Worm (Caenorhabditis elegans) whole organism, midembryonic: ENCODE results near the gene F53C3.8.

Experiments
- T22C8.4 ChIP-seq: fragments of 200-800 bp; sonication (Bioruptor generic); IDR thresholded peaks from 2 replicates; pipeline ENCODE4 v1.3.6; 2022; ENCODE audit warnings: missing genetic modification characterization, missing compliant biosample characterization
- cog-1 ChIP-seq: sonication (generic microtip); optimal IDR thresholded peaks from 2 replicates; lab custom pipeline; 2016; ENCODE audit warnings: missing genetic modification characterization, missing compliant biosample characterization
- flt-1 ChIP-seq: fragments of 200-800 bp; sonication (Bioruptor generic); IDR thresholded peaks from 2 replicates; pipeline ENCODE4 v1.3.6; 2022; ENCODE audit warnings: missing genetic modification characterization, missing compliant biosample characterization
- klf-2 ChIP-seq: fragments of 200-800 bp; sonication (Bioruptor generic); conservative IDR thresholded peaks from 2 replicates; pipeline ENCODE4 v1.3.6; 2022; ENCODE audit warnings: missing genetic modification reagents, missing genetic modification characterization, missing compliant biosample characterization
- med-1 ChIP-seq: sonication (generic microtip); optimal IDR thresholded peaks from 2 replicates; lab custom pipeline; 2017; ENCODE audit warnings: missing genetic modification characterization, mild to moderate bottlenecking, missing compliant biosample characterization, antibody characterized with exemption, missing genetic modification reagents; ENCODE audit not compliant: insufficient read depth
- ref-1 ChIP-seq: fragments of 200-800 bp; sonication (Bioruptor generic); conservative IDR thresholded peaks from 2 replicates; pipeline ENCODE4 v1.3.6; 2022; ENCODE audit warnings: missing genetic modification reagents, missing genetic modification characterization, missing compliant biosample characterization
- tab-1 ChIP-seq: fragments of 200-800 bp; sonication (Bioruptor generic); IDR thresholded peaks from 2 replicates; pipeline ENCODE4 v1.3.6; 2022; ENCODE audit warnings: missing genetic modification characterization, missing compliant biosample characterization
- ztf-23 ChIP-seq: fragments of 200-800 bp; sonication (Bioruptor generic); IDR thresholded peaks from 2 replicates; pipeline ENCODE4 v1.3.6; 2022; ENCODE audit warnings: missing genetic modification reagents, missing genetic modification characterization, missing compliant biosample characterization
- ztf-29 ChIP-seq: fragments of 200-800 bp; sonication (Bioruptor generic); IDR thresholded peaks from 2 replicates; pipeline ENCODE4 v1.3.6; 2022; ENCODE audit warnings: missing genetic modification reagents, missing genetic modification characterization, missing compliant biosample characterization

The F53C3.8 gene

ce11 chrII:3906615-3907190 lies 15.5 kb downstream of the F53C3.8 start, which contains the start of the genes F53C3.11 and fbxb-103:
TSS of gene F53C3.11 (minus strand) at chrII:3906715.
TSS of gene fbxb-103 (plus strand) at chrII:3907140.
- no peak for TF ChIP-seq cog-1
- TF ChIP-seq T22C8.4 (GFP tag; lab: Robert Waterston, UW): no peak
- TF ChIP-seq med-1 (GFP tag; lab: Kevin White, UChicago): no peak
- TF ChIP-seq ref-1: no peak
- TF ChIP-seq klf-2 (GFP tag; lab: Robert Waterston, UW): no peak
- TF ChIP-seq flt-1: no peak
- TF ChIP-seq ztf-29: no peak
- no peak for TF ChIP-seq ztf-23

ce11 chrII:3908135-3908534 lies 16.9 kb downstream of the F53C3.8 start:
- TF ChIP-seq cog-1 (no peak), flt-1 (no peak), klf-2 (GFP tag; lab: Robert Waterston, UW) (no peak), ref-1 (no peak), ztf-29 (no peak), tab-1 (no peak)

- TF ChIP-seq flt-1: no peak
- TF ChIP-seq ztf-29: no peak
- TF ChIP-seq tab-1: no peak
- TF ChIP-seq ztf-23: no peak
- no peak for TF ChIP-seq cog-1
- no peak for TF ChIP-seq klf-2 (GFP tag; lab: Robert Waterston, UW)
- no peak for TF ChIP-seq ref-1
- TF ChIP-seq med-1 (GFP tag; lab: Kevin White, UChicago): no peak
- no peak for TF ChIP-seq T22C8.4 (GFP tag; lab: Robert Waterston, UW)
Measured at ce11 chrII:3909301-3909700, 18.1 kb downstream of the F53C3.8 start.

ce11 chrII:3910737-3911136 lies 19.5 kb downstream of the F53C3.8 start, which contains the start of gene bcmo-2:
TSS of gene bcmo-2 (minus strand) at chrII:3910837.
- no peak for TF ChIP-seq flt-1
- TF ChIP-seq tab-1: no peak
- TF ChIP-seq ztf-23: no peak
- TF ChIP-seq ref-1: no peak
- no peak for TF ChIP-seq cog-1
- TF ChIP-seq ztf-29: no peak
- no peak for TF ChIP-seq klf-2 (GFP tag; lab: Robert Waterston, UW)
- no peak for TF ChIP-seq med-1 (GFP tag; lab: Kevin White, UChicago)
- no peak for TF ChIP-seq T22C8.4 (GFP tag; lab: Robert Waterston, UW)

ce11 chrII:3911284-3911683 lies 20.1 kb downstream of the F53C3.8 start:
- TF ChIP-seq ztf-29 (no peak), med-1 (GFP tag; lab: Kevin White, UChicago) (no peak)

- TF ChIP-seq ztf-23 (no peak), ztf-29 (no peak)
Measured at ce11 chrII:3911716-3912115, 20.5 kb downstream of the F53C3.8 start, which contains the start of gene F53C3.1. TSS of gene F53C3.1 (plus strand) at chrII:3912016.

ce11 chrII:3913673-3914072 lies 22.4 kb downstream of the F53C3.8 start:
- TF ChIP-seq T22C8.4 (GFP tag; lab: Robert Waterston, UW) (peak; percentile 33; the same call in 1 of the 2 replicates), tab-1 (no peak), klf-2 (GFP tag; lab: Robert Waterston, UW) (no peak)

ce11 chrII:3917985-3918633 lies 26.9 kb downstream of the F53C3.8 start:
- TF ChIP-seq ztf-29 (no peak), flt-1 (no peak), klf-2 (GFP tag; lab: Robert Waterston, UW) (no peak), ztf-23 (no peak), ref-1 (no peak), med-1 (GFP tag; lab: Kevin White, UChicago) (no peak), tab-1 (no peak), T22C8.4 (GFP tag; lab: Robert Waterston, UW) (no peak), cog-1 (no peak)

ce11 chrII:3920611-3921010 lies 29.4 kb downstream of the F53C3.8 start:
- no peak for TF ChIP-seq tab-1
- no peak for TF ChIP-seq cog-1
- TF ChIP-seq ref-1: no peak
- TF ChIP-seq flt-1: no peak
- TF ChIP-seq klf-2 (GFP tag; lab: Robert Waterston, UW): no peak

ce11 chrII:3922696-3923095 lies 31.5 kb downstream of the F53C3.8 start:
- TF ChIP-seq ref-1: no peak
- TF ChIP-seq ztf-23: no peak
- TF ChIP-seq cog-1: no peak
- TF ChIP-seq ztf-29: no peak
- no peak for TF ChIP-seq flt-1
- TF ChIP-seq klf-2 (GFP tag; lab: Robert Waterston, UW): no peak
- no peak for TF ChIP-seq tab-1
- TF ChIP-seq T22C8.4 (GFP tag; lab: Robert Waterston, UW): no peak
- TF ChIP-seq med-1 (GFP tag; lab: Kevin White, UChicago): no peak

- TF ChIP-seq T22C8.4 (GFP tag; lab: Robert Waterston, UW): no peak
- TF ChIP-seq cog-1: no peak
- no peak for TF ChIP-seq klf-2 (GFP tag; lab: Robert Waterston, UW)
- no peak for TF ChIP-seq tab-1
- no peak for TF ChIP-seq med-1 (GFP tag; lab: Kevin White, UChicago)
- TF ChIP-seq ztf-29: no peak
- no peak for TF ChIP-seq ref-1
- TF ChIP-seq flt-1: no peak
- TF ChIP-seq ztf-23: no peak
Measured at ce11 chrII:3927943-3928393, 36.7 kb downstream of the F53C3.8 start, which contains the start of gene plpp-1.1. TSS of gene plpp-1.1 (minus strand) at chrII:3927993.
